Fruit fly (Drosophila melanogaster) whole organism, prepupa: ENCODE data around the gene spi.

Experiments used
- Blimp-1 ChIP-seq: fragments of 200-800 bp; sonication (Bioruptor generic); optimal IDR thresholded peaks from 3 replicates; lab custom pipeline; 2017; ENCODE audit warnings: missing biosample characterization, missing genetic modification characterization, mild to moderate bottlenecking, moderate library complexity, missing genetic modification reagents
- CG10631 ChIP-seq: fragments of 200-800 bp; sonication (Bioruptor generic); optimal IDR thresholded peaks from 2 replicates; lab custom pipeline; 2016; ENCODE audit warnings: missing biosample characterization, missing genetic modification characterization
- CG11294 ChIP-seq: fragments of 200-800 bp; sonication (Bioruptor generic); IDR thresholded peaks from 2 replicates; pipeline ENCODE4 v1.3.6; 2022; ENCODE audit warnings: missing biosample characterization, missing genetic modification characterization
- CG11902 ChIP-seq: fragments of 200-800 bp; sonication (Bioruptor generic); optimal IDR thresholded peaks from 3 replicates; lab custom pipeline; 2016; ENCODE audit warnings: missing biosample characterization, missing genetic modification characterization
- CG15336 ChIP-seq: fragments of 200-800 bp; sonication (Bioruptor generic); IDR thresholded peaks from 2 replicates; pipeline ENCODE4 v1.3.6; 2022; ENCODE audit warnings: missing biosample characterization, missing genetic modification characterization
- CG16779 ChIP-seq: fragments of 200-800 bp; sonication (Bioruptor generic); optimal IDR thresholded peaks from 3 replicates; lab custom pipeline; 2017; ENCODE audit warnings: missing biosample characterization, mild to moderate bottlenecking, missing genetic modification characterization
- CG3032 ChIP-seq: fragments of 200-800 bp; optimal IDR thresholded peaks from 2 replicates; lab custom pipeline; 2019; ENCODE audit warnings: missing biosample characterization, mild to moderate bottlenecking, missing genetic modification characterization, moderate library complexity
- CG32006 ChIP-seq: fragments of 200-800 bp; sonication (Bioruptor generic); optimal IDR thresholded peaks from 3 replicates; lab custom pipeline; 2017; ENCODE audit warnings: missing biosample characterization, mild to moderate bottlenecking, missing genetic modification characterization
- CG3919 ChIP-seq: fragments of 200-800 bp; sonication (Bioruptor generic); optimal IDR thresholded peaks from 3 replicates; lab custom pipeline; 2016; ENCODE audit warnings: missing biosample characterization, missing genetic modification characterization
- CG4318 ChIP-seq: fragments of 200-800 bp; sonication (Bioruptor generic); optimal IDR thresholded peaks from 3 replicates; lab custom pipeline; 2017; ENCODE audit warnings: missing biosample characterization, mild to moderate bottlenecking, missing genetic modification characterization
- CG6163 ChIP-seq: fragments of 200-800 bp; sonication (Bioruptor generic); IDR thresholded peaks from 3 replicates; pipeline ENCODE4 v1.3.6; 2022; ENCODE audit warnings: missing biosample characterization, missing genetic modification characterization
- CG6276 ChIP-seq: fragments of 200-800 bp; sonication (Bioruptor generic); optimal IDR thresholded peaks from 2 replicates; lab custom pipeline; 2017; ENCODE audit warnings: missing biosample characterization, mild to moderate bottlenecking, missing genetic modification characterization
- CG6792 ChIP-seq: fragments of 200-800 bp; sonication (Bioruptor generic); optimal IDR thresholded peaks from 3 replicates; lab custom pipeline; 2016; ENCODE audit warnings: missing biosample characterization, missing genetic modification characterization
- CG6808 ChIP-seq: fragments of 200-800 bp; sonication (Bioruptor generic); optimal IDR thresholded peaks from 3 replicates; lab custom pipeline; 2017; ENCODE audit warnings: missing biosample characterization, missing genetic modification characterization, mild to moderate bottlenecking, moderate library complexity, missing genetic modification reagents
- CG7368 ChIP-seq: fragments of 200-800 bp; sonication (Bioruptor generic); optimal IDR thresholded peaks from 3 replicates; lab custom pipeline; 2016; ENCODE audit warnings: missing biosample characterization, missing genetic modification characterization
- CG8119 ChIP-seq: fragments of 200-800 bp; sonication (Bioruptor generic); IDR thresholded peaks from 3 replicates; pipeline ENCODE4 v1.3.6; 2022; ENCODE audit warnings: missing biosample characterization, missing genetic modification characterization
- CG8319 ChIP-seq: fragments of 200-800 bp; sonication (Bioruptor generic); optimal IDR thresholded peaks from 3 replicates; lab custom pipeline; 2016; ENCODE audit warnings: missing biosample characterization, missing genetic modification characterization
- CG8632 ChIP-seq: fragments of 200-800 bp; sonication (Bioruptor generic); optimal IDR thresholded peaks from 3 replicates; lab custom pipeline; 2016; ENCODE audit warnings: missing biosample characterization, missing genetic modification characterization
- CG9139 ChIP-seq: fragments of 200-800 bp; sonication (Bioruptor generic); optimal IDR thresholded peaks from 3 replicates; lab custom pipeline; 2017; ENCODE audit warnings: missing biosample characterization, mild to moderate bottlenecking, missing genetic modification characterization
- Ets21C ChIP-seq: fragments of 200-800 bp; sonication (Bioruptor generic); optimal IDR thresholded peaks from 3 replicates; lab custom pipeline; 2016; ENCODE audit warnings: missing biosample characterization, missing genetic modification characterization
- Ets96B ChIP-seq: fragments of 200-800 bp; optimal IDR thresholded peaks from 2 replicates; lab custom pipeline; 2019; ENCODE audit warnings: missing biosample characterization, mild to moderate bottlenecking, missing genetic modification characterization, moderate library complexity
- Hr38 ChIP-seq: sonication (Bioruptor generic); optimal IDR thresholded peaks from 2 replicates; lab custom pipeline; 2016; ENCODE audit warnings: missing biosample characterization, missing genetic modification characterization
- Hr4 ChIP-seq: fragments of 200-800 bp; sonication (Bioruptor generic); optimal IDR thresholded peaks from 3 replicates; lab custom pipeline; 2016; ENCODE audit warnings: missing biosample characterization, missing genetic modification characterization
- Lpt ChIP-seq: fragments of 200-800 bp; sonication (Bioruptor generic); optimal IDR thresholded peaks from 3 replicates; lab custom pipeline; 2016; ENCODE audit warnings: missing biosample characterization, missing genetic modification characterization
- Met ChIP-seq: fragments of 200-800 bp; sonication (Bioruptor generic); optimal IDR thresholded peaks from 3 replicates; lab custom pipeline; 2016; ENCODE audit warnings: missing biosample characterization, missing genetic modification characterization
- OdsH ChIP-seq: fragments of 200-800 bp; sonication (Bioruptor generic); optimal IDR thresholded peaks from 3 replicates; lab custom pipeline; 2016; ENCODE audit warnings: missing biosample characterization, missing genetic modification characterization
- Smox ChIP-seq: fragments of 200-800 bp; sonication (Bioruptor generic); optimal IDR thresholded peaks from 3 replicates; lab custom pipeline; 2016; ENCODE audit warnings: missing biosample characterization, missing genetic modification characterization
- Sox102F ChIP-seq: fragments of 200-800 bp; sonication (Bioruptor generic); optimal IDR thresholded peaks from 2 replicates; lab custom pipeline; 2016; ENCODE audit warnings: missing biosample characterization, mild to moderate bottlenecking, missing genetic modification characterization
- Sox15 ChIP-seq: fragments of 200-800 bp; sonication (Bioruptor generic); optimal IDR thresholded peaks from 3 replicates; lab custom pipeline; 2016; ENCODE audit warnings: missing biosample characterization, missing genetic modification characterization
- achi ChIP-seq: fragments of 200-800 bp; sonication (Bioruptor generic); optimal IDR thresholded peaks from 3 replicates; lab custom pipeline; 2016; ENCODE audit warnings: missing biosample characterization, missing genetic modification characterization
- acj6 ChIP-seq: fragments of 200-800 bp; sonication (Bioruptor generic); optimal IDR thresholded peaks from 3 replicates; lab custom pipeline; 2016; ENCODE audit warnings: missing biosample characterization, missing genetic modification characterization
- cyc ChIP-seq: fragments of 200-800 bp; sonication (Bioruptor generic); optimal IDR thresholded peaks from 3 replicates; lab custom pipeline; 2016; ENCODE audit warnings: missing biosample characterization, missing genetic modification characterization
- dac ChIP-seq: fragments of 200-800 bp; sonication (Bioruptor generic); optimal IDR thresholded peaks from 2 replicates; lab custom pipeline; 2017; ENCODE audit warnings: missing biosample characterization, mild to moderate bottlenecking, missing genetic modification characterization
- dsx ChIP-seq: fragments of 200-800 bp; optimal IDR thresholded peaks from 3 replicates; lab custom pipeline; 2019; ENCODE audit warnings: missing biosample characterization, mild to moderate bottlenecking, missing genetic modification characterization, moderate library complexity; ENCODE audit not compliant: poor library complexity, severe bottlenecking
- eg ChIP-seq: fragments of 200-800 bp; sonication (Bioruptor generic); IDR thresholded peaks from 3 replicates; pipeline ENCODE4 v1.3.6; 2022; ENCODE audit warnings: missing biosample characterization, missing genetic modification characterization
- esn ChIP-seq: fragments of 200-800 bp; sonication (Bioruptor generic); optimal IDR thresholded peaks from 2 replicates; lab custom pipeline; 2016; ENCODE audit warnings: missing biosample characterization, mild to moderate bottlenecking, missing genetic modification characterization, moderate library complexity
- fd59A ChIP-seq: fragments of 200-800 bp; sonication (Bioruptor generic); optimal IDR thresholded peaks from 2 replicates; lab custom pipeline; 2017; ENCODE audit warnings: missing biosample characterization, mild to moderate bottlenecking, missing genetic modification characterization, missing genetic modification reagents
- fd85E ChIP-seq: fragments of 200-800 bp; sonication (Bioruptor generic); optimal IDR thresholded peaks from 3 replicates; lab custom pipeline; 2016; ENCODE audit warnings: missing biosample characterization, missing genetic modification characterization
- fkh ChIP-seq: fragments of 200-800 bp; sonication (Bioruptor generic); optimal IDR thresholded peaks from 3 replicates; lab custom pipeline; 2017; ENCODE audit warnings: missing biosample characterization, mild to moderate bottlenecking, missing genetic modification characterization, moderate library complexity
- net ChIP-seq: fragments of 200-800 bp; sonication (Bioruptor generic); optimal IDR thresholded peaks from 3 replicates; lab custom pipeline; 2016; ENCODE audit warnings: missing biosample characterization, missing genetic modification characterization
- pdm3 ChIP-seq: fragments of 200-800 bp; sonication (Bioruptor generic); optimal IDR thresholded peaks from 3 replicates; lab custom pipeline; 2016; ENCODE audit warnings: missing biosample characterization, missing genetic modification characterization
- salr ChIP-seq, 2 experiments: fragments of 200-800 bp; sonication (Bioruptor generic); optimal IDR thresholded peaks; 3 replicates each; lab custom pipeline; 2016 to 2018; ENCODE audit warnings: missing biosample characterization in 2 of 2, missing genetic modification characterization in 2 of 2, mild to moderate bottlenecking in 1 of 2
- ss ChIP-seq, 2 experiments: fragments of 200-800 bp; sonication (Bioruptor generic); optimal IDR thresholded peaks; 2 replicates in 1 of 2; 3 replicates in 1 of 2; lab custom pipeline; 2017 to 2018; ENCODE audit warnings: mild to moderate bottlenecking in 2 of 2, missing biosample characterization in 2 of 2, missing genetic modification characterization in 2 of 2, moderate library complexity in 1 of 2
- svp ChIP-seq: fragments of 200-800 bp; sonication (Bioruptor generic); peaks from one replicate; lab custom pipeline; 2016; ENCODE audit warnings: missing biosample characterization, missing genetic modification characterization
- topi ChIP-seq: fragments of 200-800 bp; sonication (Bioruptor generic); optimal IDR thresholded peaks from 3 replicates; lab custom pipeline; 2016; ENCODE audit warnings: missing biosample characterization, missing genetic modification characterization
- vri ChIP-seq: fragments of 200-800 bp; sonication (Bioruptor generic); optimal IDR thresholded peaks from 3 replicates; lab custom pipeline; 2016; ENCODE audit warnings: missing biosample characterization, mild to moderate bottlenecking, missing genetic modification characterization

spi gene

DNA sequence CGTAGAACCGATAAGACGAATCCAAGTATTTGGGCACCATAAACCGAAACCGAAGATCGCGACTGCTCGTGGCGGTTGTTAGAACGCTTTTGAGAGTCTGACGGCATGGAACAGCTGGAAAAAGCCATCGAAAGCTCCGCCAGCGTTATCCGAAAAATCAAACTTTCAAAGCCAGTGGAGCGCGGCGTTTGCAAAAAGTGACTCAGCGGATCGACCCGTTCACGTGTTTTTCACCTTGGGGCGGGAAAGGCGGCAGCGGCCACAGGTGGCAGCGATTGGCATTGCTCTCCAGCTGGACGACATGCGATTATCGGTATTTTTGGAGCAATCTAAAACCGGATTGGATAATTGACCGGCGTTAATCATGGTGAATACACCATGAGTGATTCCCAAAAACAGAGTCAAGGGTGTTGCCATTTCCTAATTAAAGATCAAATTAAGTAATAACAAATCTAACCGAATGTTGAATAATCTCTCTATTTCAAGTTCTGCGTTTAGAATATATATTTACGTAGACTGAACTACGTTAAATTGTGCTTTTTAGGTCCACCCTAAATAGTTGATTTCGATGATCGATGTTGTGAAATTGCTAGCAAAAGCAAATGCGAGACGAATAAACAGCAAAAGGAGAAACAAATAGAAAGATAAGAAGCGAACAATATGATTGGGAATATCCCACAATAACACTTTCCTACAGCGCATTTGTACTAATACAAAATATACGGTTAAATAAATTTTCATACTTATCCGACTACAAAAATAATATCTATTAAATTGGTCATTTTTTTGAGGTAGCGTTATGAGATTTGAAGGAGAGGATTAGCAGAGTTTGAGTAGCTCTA lies 30.0 kb downstream of the spi start, which contains the start of gene CG10337 (continued):
- no peak for TF ChIP-seq CG9139 (GFP tag; lab: Kevin White, UChicago)
- TF ChIP-seq net (GFP tag; lab: Kevin White, UChicago): peak; percentile 17
- peak; percentile 52 for TF ChIP-seq CG15336 (GFP tag; lab: Robert Waterston, UW)
- TF ChIP-seq acj6 (GFP tag; lab: Kevin White, UChicago): peak; percentile 12
- peak; percentile 9 for TF ChIP-seq OdsH
- TF ChIP-seq svp: peak; percentile 72
- TF ChIP-seq Blimp-1 (GFP tag; lab: Kevin White, UChicago): no peak
- peak; percentile 55 for TF ChIP-seq vri (GFP tag; lab: Kevin White, UChicago)
- TF ChIP-seq ss (GFP tag; optimal IDR thresholded peaks at IDR 0.05; lab: Kevin White, UChicago): peak; percentile 13 to 15
- TF ChIP-seq CG8119 (GFP tag; lab: Robert Waterston, UW): peak; percentile 36; the same call in 1 of the 3 replicates
- TF ChIP-seq pdm3 (GFP tag; lab: Kevin White, UChicago): no peak
- TF ChIP-seq CG6276 (GFP tag; lab: Kevin White, UChicago): no peak
- no peak for TF ChIP-seq Hr38 (GFP tag; lab: Kevin White, UChicago)
- peak; percentile 34 for TF ChIP-seq topi (GFP tag; lab: Kevin White, UChicago)
- no peak for TF ChIP-seq dac (GFP tag; lab: Kevin White, UChicago)
- TF ChIP-seq achi (GFP tag; lab: Kevin White, UChicago): no peak
- TF ChIP-seq Ets96B (tag; lab: Kevin White, UChicago): peak; percentile 8
- TF ChIP-seq dsx (GFP tag; lab: Kevin White, UChicago): peak; percentile 19
- no peak for TF ChIP-seq salr (GFP tag; optimal IDR thresholded peaks at IDR 0.05; lab: Kevin White, UChicago)
- peak; percentile 87 for TF ChIP-seq fkh (GFP tag; lab: Kevin White, UChicago)
- TF ChIP-seq Met (GFP tag; lab: Kevin White, UChicago): peak; percentile 38
- peak; percentile 29 for TF ChIP-seq CG32006 (GFP tag; lab: Kevin White, UChicago)
- no peak for TF ChIP-seq cyc (GFP tag; lab: Kevin White, UChicago)
- no peak for TF ChIP-seq CG4318 (GFP tag; lab: Kevin White, UChicago)
- no peak for TF ChIP-seq CG7368 (GFP tag; lab: Kevin White, UChicago)
- peak; percentile 21 for TF ChIP-seq Hr4
- TF ChIP-seq CG3919 (GFP tag; lab: Kevin White, UChicago): peak; percentile 25
- no peak for TF ChIP-seq CG11902 (GFP tag; lab: Kevin White, UChicago)
- TF ChIP-seq fd85E: no peak
- TF ChIP-seq CG6163 (GFP tag; lab: Robert Waterston, UW): peak; percentile 42; the same call in 1 of the 3 replicates
- no peak for TF ChIP-seq Lpt (GFP tag; lab: Kevin White, UChicago)
- peak; percentile 24 for TF ChIP-seq CG8632 (GFP tag; lab: Kevin White, UChicago)
- TF ChIP-seq CG8319 (GFP tag; lab: Kevin White, UChicago): no peak
- no peak for TF ChIP-seq CG6792

DNA sequence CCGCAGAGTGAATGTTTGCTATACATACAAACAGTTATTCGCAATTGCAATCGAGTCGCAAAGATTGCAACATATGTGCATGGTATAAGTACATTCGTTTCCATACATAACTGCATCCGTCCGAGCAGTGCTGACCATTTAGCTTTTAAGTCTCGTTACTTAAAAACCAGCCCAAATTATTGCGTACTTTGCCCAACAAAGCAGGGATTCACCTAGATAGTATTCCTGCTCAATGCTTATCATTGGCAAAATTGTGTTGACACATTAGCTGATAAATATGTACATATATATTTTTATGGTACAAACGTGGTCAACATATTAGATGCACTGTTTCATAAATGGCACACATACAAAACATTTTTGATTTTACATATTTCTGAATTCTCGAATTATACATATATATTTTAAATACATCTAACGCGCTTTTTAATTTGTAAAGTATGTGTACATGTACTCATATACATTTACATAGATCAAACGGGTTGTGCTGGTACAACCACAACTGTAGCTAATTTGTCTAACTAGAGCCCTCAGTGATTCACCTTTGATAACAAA lies 34.0 kb downstream of the spi start:
- peak; percentile 8 for TF ChIP-seq Hr4
- TF ChIP-seq CG4318 (GFP tag; lab: Kevin White, UChicago): no peak
- no peak for TF ChIP-seq net (GFP tag; lab: Kevin White, UChicago)
- TF ChIP-seq acj6 (GFP tag; lab: Kevin White, UChicago): no peak
- no peak for TF ChIP-seq CG11294
- no peak for TF ChIP-seq CG32006 (GFP tag; lab: Kevin White, UChicago)
- TF ChIP-seq fd85E: no peak
- TF ChIP-seq CG16779 (tag; lab: Kevin White, UChicago): no peak
- no peak for TF ChIP-seq CG9139 (GFP tag; lab: Kevin White, UChicago)
- TF ChIP-seq dac (GFP tag; lab: Kevin White, UChicago): no peak
- peak; percentile 6 for TF ChIP-seq esn (GFP tag; lab: Kevin White, UChicago)
- TF ChIP-seq CG11902 (GFP tag; lab: Kevin White, UChicago): no peak
- no peak for TF ChIP-seq CG8319 (GFP tag; lab: Kevin White, UChicago)
- TF ChIP-seq CG3032 (tag; lab: Kevin White, UChicago): no peak
- TF ChIP-seq Smox (GFP tag; lab: Kevin White, UChicago): peak; percentile 6
- no peak for TF ChIP-seq fd59A (GFP tag; lab: Kevin White, UChicago)
- no peak for TF ChIP-seq Ets21C (GFP tag; lab: Kevin White, UChicago)
- TF ChIP-seq Sox102F: no peak
- TF ChIP-seq Hr38 (GFP tag; lab: Kevin White, UChicago): no peak
- TF ChIP-seq CG10631: no peak
- TF ChIP-seq CG3919 (GFP tag; lab: Kevin White, UChicago): no peak
- no peak for TF ChIP-seq cyc (GFP tag; lab: Kevin White, UChicago)
- TF ChIP-seq eg: no peak
- no peak for TF ChIP-seq Blimp-1 (GFP tag; lab: Kevin White, UChicago)
- no peak for TF ChIP-seq Sox15 (GFP tag; lab: Kevin White, UChicago)
- no peak for TF ChIP-seq CG6163 (GFP tag; lab: Robert Waterston, UW)
- no peak for TF ChIP-seq CG6808
